Fruit fly (Drosophila melanogaster) whole organism, pupa: Measurements from ENCODE around the gene CG5883.

Experiments
- CG10348 ChIP-seq: fragments of 200-800 bp; sonication (Bioruptor generic); IDR thresholded peaks from 2 replicates; pipeline ENCODE4 v1.3.6; 2022; ENCODE audit warnings: missing biosample characterization, missing genetic modification characterization
- CG12605 ChIP-seq: fragments of 200-800 bp; sonication (Bioruptor generic); IDR thresholded peaks from 2 replicates; pipeline ENCODE4 v1.3.6; 2022; ENCODE audit warnings: missing biosample characterization, missing genetic modification characterization
- CG13204 ChIP-seq: fragments of 200-800 bp; sonication (Bioruptor generic); optimal IDR thresholded peaks from 2 replicates; lab custom pipeline; 2018; ENCODE audit warnings: missing biosample characterization, mild to moderate bottlenecking, missing genetic modification characterization, moderate library complexity
- CG14655 ChIP-seq: fragments of 200-800 bp; sonication (Bioruptor generic); optimal IDR thresholded peaks from 3 replicates; lab custom pipeline; 2017; ENCODE audit warnings: mild to moderate bottlenecking, missing biosample characterization, missing genetic modification reagents, missing genetic modification characterization
- CG15710 ChIP-seq: fragments of 200-800 bp; sonication (Bioruptor generic); optimal IDR thresholded peaks from 2 replicates; lab custom pipeline; 2018; ENCODE audit warnings: missing biosample characterization, mild to moderate bottlenecking, missing genetic modification characterization, moderate library complexity
- CG17806 ChIP-seq: fragments of 200-800 bp; sonication (Bioruptor generic); optimal IDR thresholded peaks from 2 replicates; lab custom pipeline; 2018; ENCODE audit warnings: missing biosample characterization, mild to moderate bottlenecking, missing genetic modification characterization, moderate library complexity
- CG32121 ChIP-seq: fragments of 200-800 bp; sonication (Bioruptor generic); IDR thresholded peaks from 2 replicates; pipeline ENCODE4 v1.3.6; 2022; ENCODE audit warnings: missing biosample characterization, missing genetic modification characterization
- CG34367 ChIP-seq: fragments of 200-800 bp; sonication (Bioruptor generic); optimal IDR thresholded peaks from 2 replicates; lab custom pipeline; 2018; ENCODE audit warnings: missing biosample characterization, mild to moderate bottlenecking, missing genetic modification characterization
- CG4496 ChIP-seq: fragments of 200-800 bp; sonication (Bioruptor generic); IDR thresholded peaks from 3 replicates; pipeline ENCODE4 v1.3.6; 2022; ENCODE audit warnings: missing biosample characterization, missing genetic modification characterization
- CG8159 ChIP-seq: fragments of 200-800 bp; sonication (Bioruptor generic); optimal IDR thresholded peaks from 3 replicates; lab custom pipeline; 2018; ENCODE audit warnings: missing biosample characterization, mild to moderate bottlenecking, missing genetic modification characterization, moderate library complexity
- CG8301 ChIP-seq: fragments of 200-800 bp; sonication (Bioruptor generic); optimal IDR thresholded peaks from 2 replicates; lab custom pipeline; 2018; ENCODE audit warnings: missing biosample characterization, mild to moderate bottlenecking, missing genetic modification characterization
- CG9948 ChIP-seq: fragments of 200-800 bp; sonication (Bioruptor generic); optimal IDR thresholded peaks from 2 replicates; lab custom pipeline; 2018; ENCODE audit warnings: missing biosample characterization, mild to moderate bottlenecking, missing genetic modification characterization, moderate library complexity
- D1 ChIP-seq: fragments of 200-800 bp; sonication (Bioruptor generic); optimal IDR thresholded peaks from 2 replicates; lab custom pipeline; 2018; ENCODE audit warnings: missing biosample characterization, mild to moderate bottlenecking, missing genetic modification characterization, moderate library complexity
- EcR ChIP-seq: fragments of 200-800 bp; sonication (Bioruptor generic); optimal IDR thresholded peaks from 3 replicates; lab custom pipeline; 2019; ENCODE audit warnings: missing biosample characterization, missing genetic modification characterization, mild to moderate bottlenecking, moderate library complexity, missing genetic modification reagents
- Ets98B ChIP-seq: fragments of 200-800 bp; sonication (Bioruptor generic); IDR thresholded peaks from 2 replicates; pipeline ENCODE4 v1.3.6; 2022; ENCODE audit warnings: missing biosample characterization, missing genetic modification characterization
- Pif1A ChIP-seq: fragments of 200-800 bp; sonication (Bioruptor generic); optimal IDR thresholded peaks from 3 replicates; lab custom pipeline; 2016; ENCODE audit warnings: missing biosample characterization, missing genetic modification characterization
- Pif1B ChIP-seq: fragments of 200-800 bp; sonication (Bioruptor generic); optimal IDR thresholded peaks from 3 replicates; lab custom pipeline; 2016; ENCODE audit warnings: missing biosample characterization, missing genetic modification characterization
- Snoo ChIP-seq: fragments of 200-800 bp; sonication (Bioruptor generic); optimal IDR thresholded peaks from 3 replicates; lab custom pipeline; 2017; ENCODE audit warnings: missing biosample characterization, mild to moderate bottlenecking, missing genetic modification characterization, inconsistent platforms
- fd96Ca ChIP-seq: fragments of 200-800 bp; sonication (Bioruptor generic); IDR thresholded peaks from 3 replicates; pipeline ENCODE4 v1.3.6; 2022; ENCODE audit warnings: missing biosample characterization, missing genetic modification characterization
- gl ChIP-seq: fragments of 200-800 bp; sonication (Bioruptor generic); optimal IDR thresholded peaks from 2 replicates; lab custom pipeline; 2018; ENCODE audit warnings: missing biosample characterization, mild to moderate bottlenecking, missing genetic modification characterization
- rn ChIP-seq: fragments of 200-800 bp; sonication (Bioruptor generic); IDR thresholded peaks from 2 replicates; pipeline ENCODE4 v1.3.6; 2022; ENCODE audit warnings: missing biosample characterization, missing genetic modification characterization

CG5883 gene

DNA sequence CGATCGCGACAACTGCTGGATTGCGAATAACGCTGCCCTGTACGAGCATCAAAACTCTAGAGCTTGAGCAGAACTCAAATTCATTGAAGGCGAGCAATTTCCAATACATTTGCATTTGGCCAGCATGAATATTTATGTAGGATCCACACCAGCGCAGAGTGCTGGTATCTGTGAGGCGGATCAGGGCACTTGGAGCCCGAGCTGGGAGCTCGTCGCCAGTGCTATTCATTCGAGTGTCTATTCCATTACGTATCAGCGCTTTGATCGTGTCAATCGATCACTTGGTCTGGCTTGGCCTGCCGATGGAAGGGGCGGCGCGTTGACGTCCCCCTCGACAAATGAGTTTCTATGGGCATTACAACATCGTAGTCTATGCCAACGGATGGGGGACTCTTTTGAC, 21.5 kb upstream of the CG5883 start, which contains the start of gene prc:
Gene prc, minus strand, starts transcription at position 28 of the 400 bp plus-strand sequence.
- TF ChIP-seq CG13204 (GFP tag; lab: Kevin White, UChicago) (no peak), CG15710 (tag; lab: Kevin White, UChicago) (no peak), CG14655 (GFP tag; lab: Kevin White, UChicago) (no peak), gl (tag; lab: Kevin White, UChicago) (no peak), CG9948 (tag; lab: Kevin White, UChicago) (no peak), EcR (GFP tag; lab: Kevin White, UChicago) (no peak), CG10348 (GFP tag; lab: Robert Waterston, UW) (no peak), CG4496 (no peak), fd96Ca (GFP tag; lab: Robert Waterston, UW) (no peak), rn (GFP tag; lab: Robert Waterston, UW) (no peak), D1 (no peak), CG12605 (no peak)

DNA sequence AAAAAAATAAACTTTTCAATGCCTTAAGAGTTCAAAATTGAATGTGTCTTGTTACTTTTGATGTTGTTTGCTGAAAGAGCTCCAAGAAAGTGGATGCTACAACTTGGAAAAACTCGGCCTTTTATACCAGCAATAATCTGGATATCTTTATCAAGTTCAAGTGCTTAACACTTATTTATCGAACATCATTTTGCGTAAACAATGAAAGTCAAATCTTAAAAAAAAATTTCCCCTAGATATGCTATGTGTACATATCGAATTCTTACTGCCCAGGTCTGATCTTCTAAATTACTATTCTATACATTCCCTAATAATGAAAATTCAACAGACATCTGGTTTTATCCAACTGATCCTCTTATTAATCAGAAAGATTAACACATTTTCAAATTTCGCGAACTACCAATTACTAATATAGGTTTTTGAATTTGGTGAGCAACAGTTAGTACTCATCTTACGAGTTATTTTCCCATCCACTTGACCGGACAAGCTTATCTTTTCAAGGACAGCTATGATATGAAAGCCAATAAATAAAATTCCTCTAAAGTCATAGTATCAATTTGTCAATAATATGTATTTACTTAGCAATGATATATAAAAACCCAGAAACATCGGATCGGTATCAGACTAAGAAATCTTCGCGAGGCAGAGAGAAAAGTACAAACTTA, 13.1 kb upstream of the CG5883 start, which contains the start of the genes CG11570 and CG43294:
Gene CG11570, minus strand, starts transcription at position 101 of the 665 bp plus-strand sequence.
Gene CG43294, plus strand, starts transcription at position 615 of the 665 bp plus-strand sequence.
- no peak for TF ChIP-seq rn (GFP tag; lab: Robert Waterston, UW)
- TF ChIP-seq CG10348 (GFP tag; lab: Robert Waterston, UW): no peak
- no peak for TF ChIP-seq Ets98B (GFP tag; lab: Robert Waterston, UW)
- no peak for TF ChIP-seq CG4496
- TF ChIP-seq Pif1B: no peak
- no peak for TF ChIP-seq CG8301
- no peak for TF ChIP-seq EcR (GFP tag; lab: Kevin White, UChicago)
- no peak for TF ChIP-seq fd96Ca (GFP tag; lab: Robert Waterston, UW)
- no peak for TF ChIP-seq CG12605

DNA sequence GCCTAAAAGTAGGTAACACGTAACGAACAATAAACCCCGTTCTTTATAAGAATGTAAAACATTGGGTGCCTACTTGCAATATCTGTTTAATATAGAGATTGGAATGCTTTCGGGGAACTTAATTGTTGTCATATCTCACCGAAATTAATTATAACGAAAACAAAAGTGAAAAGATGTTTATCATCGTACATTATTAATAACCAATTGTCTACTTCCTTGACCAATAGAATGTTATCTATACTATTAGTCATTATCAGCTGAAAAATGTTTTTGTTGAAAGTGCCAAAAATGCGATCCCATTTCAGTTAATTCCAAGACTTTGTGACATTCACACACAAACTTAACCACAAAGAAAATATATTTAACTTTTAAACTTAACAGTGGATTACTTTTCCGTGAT, 9.1 kb upstream of the CG5883 start, which contains the start of gene CG7248:
Gene CG7248, plus strand, starts transcription at position 301 of the 400 bp plus-strand sequence.
- no peak for TF ChIP-seq D1
- no peak for TF ChIP-seq rn (GFP tag; lab: Robert Waterston, UW)
- no peak for TF ChIP-seq CG8301
- TF ChIP-seq CG13204 (GFP tag; lab: Kevin White, UChicago): no peak
- no peak for TF ChIP-seq Ets98B (GFP tag; lab: Robert Waterston, UW)
- no peak for TF ChIP-seq CG12605
- TF ChIP-seq EcR (GFP tag; lab: Kevin White, UChicago): no peak
- no peak for TF ChIP-seq CG32121 (GFP tag; lab: Robert Waterston, UW)
- no peak for TF ChIP-seq gl (tag; lab: Kevin White, UChicago)
- TF ChIP-seq fd96Ca (GFP tag; lab: Robert Waterston, UW): no peak
- no peak for TF ChIP-seq CG34367 (tag; lab: Kevin White, UChicago)
- no peak for TF ChIP-seq Pif1B
- TF ChIP-seq Snoo (tag; lab: Kevin White, UChicago): no peak
- TF ChIP-seq CG17806 (tag; lab: Kevin White, UChicago): no peak
- no peak for TF ChIP-seq CG14655 (GFP tag; lab: Kevin White, UChicago)

DNA sequence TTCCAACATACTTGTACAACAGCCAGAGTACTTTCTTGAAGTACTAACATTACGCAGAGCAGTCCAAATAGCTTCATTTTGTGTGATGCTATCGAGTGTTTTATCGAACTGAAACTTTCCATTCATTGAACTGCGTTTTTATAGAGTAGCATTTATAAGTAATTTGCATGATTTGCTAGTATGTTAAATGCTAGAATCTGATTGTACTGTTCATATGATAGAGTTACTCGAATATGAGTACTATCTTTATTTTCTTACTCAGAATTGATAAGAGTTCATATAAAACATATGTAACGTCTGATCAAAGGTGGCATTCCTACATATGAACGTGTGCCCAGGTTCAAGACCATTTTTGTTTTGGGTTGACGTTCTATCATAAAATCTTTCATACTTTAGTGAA, 8.6 kb upstream of the CG5883 start, which contains the start of gene obst-G:
Gene obst-G, minus strand, starts transcription at position 101 of the 400 bp plus-strand sequence.
- no peak for TF ChIP-seq Snoo (tag; lab: Kevin White, UChicago)
- no peak for TF ChIP-seq gl (tag; lab: Kevin White, UChicago)
- no peak for TF ChIP-seq Pif1A
- no peak for TF ChIP-seq CG9948 (tag; lab: Kevin White, UChicago)
- no peak for TF ChIP-seq EcR (GFP tag; lab: Kevin White, UChicago)
- no peak for TF ChIP-seq CG34367 (tag; lab: Kevin White, UChicago)
- TF ChIP-seq rn (GFP tag; lab: Robert Waterston, UW): no peak
- no peak for TF ChIP-seq Pif1B
- TF ChIP-seq CG13204 (GFP tag; lab: Kevin White, UChicago): no peak
- TF ChIP-seq fd96Ca (GFP tag; lab: Robert Waterston, UW): no peak
- no peak for TF ChIP-seq CG32121 (GFP tag; lab: Robert Waterston, UW)
- no peak for TF ChIP-seq CG8301
- TF ChIP-seq CG15710 (tag; lab: Kevin White, UChicago): no peak
- no peak for TF ChIP-seq D1
- TF ChIP-seq CG14655 (GFP tag; lab: Kevin White, UChicago): no peak
- no peak for TF ChIP-seq CG8159 (tag; lab: Kevin White, UChicago)
- no peak for TF ChIP-seq CG12605
- no peak for TF ChIP-seq CG17806 (tag; lab: Kevin White, UChicago)
- TF ChIP-seq CG10348 (GFP tag; lab: Robert Waterston, UW): no peak

DNA sequence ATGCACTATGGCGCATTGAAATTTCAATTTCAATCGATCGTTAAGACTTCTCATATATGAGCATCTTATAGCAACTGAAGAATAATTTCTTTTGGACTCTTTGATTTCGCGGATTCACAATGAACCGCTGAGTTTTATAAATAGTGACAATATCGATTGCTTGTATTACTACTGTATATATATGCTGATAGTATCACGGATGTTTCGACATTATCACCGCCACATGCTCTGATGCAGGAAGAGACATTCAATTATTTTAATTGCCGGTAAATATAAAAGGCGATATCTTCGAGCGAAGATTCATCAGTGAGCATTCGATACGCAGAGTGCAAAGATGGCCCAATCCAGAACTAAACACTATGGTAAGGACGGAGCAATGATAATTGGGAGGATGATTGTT, 4.9 kb upstream of the CG5883 start, which contains the start of gene CG17826:
Gene CG17826, plus strand, starts transcription at position 301 of the 400 bp plus-strand sequence.
- TF ChIP-seq Snoo (tag; lab: Kevin White, UChicago) (no peak), CG13204 (GFP tag; lab: Kevin White, UChicago) (no peak), rn (GFP tag; lab: Robert Waterston, UW) (no peak), Pif1A (no peak), CG8301 (no peak), CG34367 (tag; lab: Kevin White, UChicago) (no peak), CG12605 (no peak)
- TF ChIP-seq, all 21 proteins: peak for 0

DNA sequence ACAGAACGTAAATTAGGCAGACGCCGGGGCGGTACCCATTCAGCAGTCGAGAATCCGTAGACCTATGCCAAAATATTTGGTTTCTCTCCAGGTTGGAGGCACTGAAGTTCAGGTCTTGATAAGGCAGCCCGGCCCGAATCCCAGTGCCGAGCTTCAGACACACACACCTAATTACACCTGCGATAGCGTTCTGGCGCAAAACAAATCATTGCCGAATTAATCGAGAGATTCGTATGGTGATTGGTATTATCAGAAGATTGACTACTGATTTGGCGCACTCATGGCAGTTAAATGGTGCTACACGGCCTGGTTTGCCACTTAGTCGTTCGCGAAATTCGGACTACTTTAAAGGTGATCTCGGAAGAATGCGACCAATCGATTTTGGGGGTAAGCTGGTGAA, 2.7 kb upstream of the CG5883 start, which contains the start of gene CG7252:
Gene CG7252, plus strand, starts transcription at position 319 of the 400 bp plus-strand sequence.
- TF ChIP-seq Pif1A (no peak), Pif1B (no peak), EcR (GFP tag; lab: Kevin White, UChicago) (no peak), CG12605 (no peak), CG8159 (tag; lab: Kevin White, UChicago) (no peak), CG4496 (no peak), gl (tag; lab: Kevin White, UChicago) (no peak), CG14655 (GFP tag; lab: Kevin White, UChicago) (no peak), CG32121 (GFP tag; lab: Robert Waterston, UW) (no peak), CG34367 (tag; lab: Kevin White, UChicago) (no peak), CG15710 (tag; lab: Kevin White, UChicago) (no peak), Snoo (tag; lab: Kevin White, UChicago) (no peak)
